Fruit fly (Drosophila melanogaster): ENCODE measurements around the gene CG13855.
A peak's percentile ranks its signal among the peaks of the same experiment; 100 is the strongest.

The CG13855 gene

DNA sequence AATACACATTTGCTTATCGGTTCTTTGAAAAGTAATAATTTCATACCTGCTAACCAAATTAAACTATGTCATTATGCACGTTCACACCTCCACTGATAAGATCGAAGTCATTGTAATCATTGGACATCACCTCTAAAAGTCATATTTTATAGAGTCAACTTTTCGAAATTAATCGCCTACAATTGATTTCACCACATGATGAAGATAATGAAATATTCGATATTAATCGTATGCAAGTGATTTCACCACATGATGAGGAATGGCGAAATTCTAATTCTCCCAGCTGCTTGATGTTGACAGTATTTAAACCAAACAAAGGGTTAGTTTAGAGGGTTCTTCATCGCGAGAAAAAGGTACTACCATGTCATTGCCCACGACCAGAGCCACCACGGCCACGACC is 30.1 kb upstream of the CG13855 start, which contains the start of gene CG18596:
Gene CG18596, plus strand, starts transcription at position 250 of the 400 bp plus-strand sequence.
- TF ChIP-seq D1 (tag; optimal IDR thresholded peaks at IDR 0.05) (no peak), CG8159 (tag; optimal IDR thresholded peaks at IDR 0.05) (no peak), CG32121 (GFP tag; IDR thresholded peaks at IDR 0.05) (no peak), CG8301 (tag; optimal IDR thresholded peaks at IDR 0.05) (no peak), CG4496 (GFP tag; IDR thresholded peaks at IDR 0.05) (no peak), CG15710 (tag; optimal IDR thresholded peaks at IDR 0.05) (no peak), CG10348 (GFP tag; IDR thresholded peaks at IDR 0.05) (no peak), CG13204 (GFP tag; optimal IDR thresholded peaks at IDR 0.05) (no peak), Snoo (tag; optimal IDR thresholded peaks at IDR 0.05) (no peak), EcR (GFP tag; optimal IDR thresholded peaks at IDR 0.05) (no peak), CG17806 (tag; optimal IDR thresholded peaks at IDR 0.05) (no peak), fd96Ca (GFP tag; IDR thresholded peaks at IDR 0.05) (no peak), rn (GFP tag; IDR thresholded peaks at IDR 0.05) (no peak), CG9948 (tag; optimal IDR thresholded peaks at IDR 0.05) (no peak), Pif1A (GFP tag; optimal IDR thresholded peaks at IDR 0.05) (no peak), CG34367 (tag; optimal IDR thresholded peaks at IDR 0.05) (no peak), gl (tag; optimal IDR thresholded peaks at IDR 0.05) (no peak), Pif1B (GFP tag; optimal IDR thresholded peaks at IDR 0.05) (no peak)

DNA sequence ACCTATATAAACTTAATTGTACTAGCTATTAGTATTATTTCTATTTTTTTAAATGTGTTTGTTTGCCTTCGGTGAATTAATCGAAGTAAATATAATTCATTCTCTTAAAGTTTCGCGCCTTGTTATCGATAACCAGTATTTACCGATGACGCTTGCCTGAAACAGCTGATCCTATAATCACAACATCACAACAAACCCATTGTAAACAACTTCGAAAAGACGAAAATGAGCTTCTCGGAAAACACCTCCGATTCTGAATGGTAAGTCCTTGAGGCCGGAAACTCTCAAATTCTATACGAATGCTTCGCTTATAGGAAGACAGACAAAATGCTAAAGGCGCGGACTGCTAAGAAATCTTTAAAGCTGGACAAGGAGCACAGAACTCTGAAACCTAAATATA is 25.8 kb upstream of the CG13855 start, which contains the start of gene CG34149:
Gene CG34149, plus strand, starts transcription at position 187 of the 400 bp plus-strand sequence.
- TF ChIP-seq Ets98B (GFP tag; IDR thresholded peaks at IDR 0.05) = no peak
- TF ChIP-seq EcR (GFP tag; optimal IDR thresholded peaks at IDR 0.05) = no peak
- TF ChIP-seq Pif1B (GFP tag; optimal IDR thresholded peaks at IDR 0.05) = no peak
- no peak for TF ChIP-seq gl (tag; optimal IDR thresholded peaks at IDR 0.05)
- TF ChIP-seq rn (GFP tag; IDR thresholded peaks at IDR 0.05) = no peak
- TF ChIP-seq CG10348 (GFP tag; IDR thresholded peaks at IDR 0.05) = no peak
- TF ChIP-seq fd96Ca (GFP tag; IDR thresholded peaks at IDR 0.05) = no peak
- no peak for TF ChIP-seq CG12605 (GFP tag; IDR thresholded peaks at IDR 0.05)

DNA sequence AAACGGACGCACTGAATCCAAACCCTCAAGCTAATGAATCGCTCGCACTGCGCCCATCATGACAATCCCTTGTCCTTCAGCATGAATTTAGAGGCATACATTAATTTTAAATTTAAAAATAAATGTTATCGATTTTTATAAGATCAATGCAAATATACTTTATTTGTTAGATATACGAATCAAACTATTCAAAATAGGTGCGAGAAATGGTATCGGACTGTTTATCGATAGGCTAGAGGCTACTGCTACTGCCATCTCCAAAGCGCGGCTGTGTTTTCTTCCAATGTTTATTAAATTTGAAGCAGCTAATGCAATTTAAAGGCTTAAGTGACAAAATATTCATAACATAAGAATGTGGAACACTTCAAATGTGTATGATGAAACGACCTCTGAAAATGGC is 24.7 kb upstream of the CG13855 start, which contains the start of gene CG43342:
Gene CG43342, plus strand, starts transcription at position 264 of the 400 bp plus-strand sequence.
- no peak for TF ChIP-seq EcR (GFP tag; optimal IDR thresholded peaks at IDR 0.05)
- TF ChIP-seq CG9948 (tag; optimal IDR thresholded peaks at IDR 0.05) = no peak
- no peak for TF ChIP-seq CG34367 (tag; optimal IDR thresholded peaks at IDR 0.05)
- no peak for TF ChIP-seq CG8159 (tag; optimal IDR thresholded peaks at IDR 0.05)
- no peak for TF ChIP-seq D1 (tag; optimal IDR thresholded peaks at IDR 0.05)
- TF ChIP-seq CG13204 (GFP tag; optimal IDR thresholded peaks at IDR 0.05) = no peak
- no peak for TF ChIP-seq Snoo (tag; optimal IDR thresholded peaks at IDR 0.05)
- no peak for TF ChIP-seq CG32121 (GFP tag; IDR thresholded peaks at IDR 0.05)
- TF ChIP-seq CG8301 (tag; optimal IDR thresholded peaks at IDR 0.05) = no peak
- TF ChIP-seq CG12605 (GFP tag; IDR thresholded peaks at IDR 0.05) = no peak
- TF ChIP-seq CG17806 (tag; optimal IDR thresholded peaks at IDR 0.05) = no peak
- no peak for TF ChIP-seq gl (tag; optimal IDR thresholded peaks at IDR 0.05)
- TF ChIP-seq Ets98B (GFP tag; IDR thresholded peaks at IDR 0.05) = no peak
- no peak for TF ChIP-seq CG4496 (GFP tag; IDR thresholded peaks at IDR 0.05)
- TF ChIP-seq rn (GFP tag; IDR thresholded peaks at IDR 0.05) = no peak
- TF ChIP-seq fd96Ca (GFP tag; IDR thresholded peaks at IDR 0.05) = no peak
- TF ChIP-seq CG10348 (GFP tag; IDR thresholded peaks at IDR 0.05) = no peak
- TF ChIP-seq Pif1B (GFP tag; optimal IDR thresholded peaks at IDR 0.05) = no peak

DNA sequence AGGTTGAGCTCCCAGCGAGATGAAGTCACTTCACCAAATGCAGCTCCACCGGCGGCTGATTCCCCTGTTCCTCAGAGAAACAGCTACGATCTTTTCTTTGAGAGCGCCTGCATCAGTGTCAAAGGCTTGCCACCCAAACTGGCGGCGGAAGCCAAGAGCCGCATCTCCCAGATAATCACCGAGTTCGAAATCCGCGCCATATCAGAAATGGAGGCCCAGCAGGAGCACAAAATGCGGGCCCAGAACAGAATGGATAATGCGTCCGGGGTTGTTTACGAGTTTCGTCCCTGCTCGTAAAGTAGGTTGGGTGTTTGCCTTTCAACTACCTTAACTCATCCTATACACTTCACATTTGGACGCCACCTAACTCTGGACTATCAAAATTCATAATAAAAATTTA is 24.0 kb upstream of the CG13855 start, which contains the start of gene Gpdh3:
Gene Gpdh3, plus strand, starts transcription at position 301 of the 400 bp plus-strand sequence.
- TF ChIP-seq Ets98B (GFP tag; IDR thresholded peaks at IDR 0.05) (no peak), gl (tag; optimal IDR thresholded peaks at IDR 0.05) (no peak), CG17806 (tag; optimal IDR thresholded peaks at IDR 0.05) (no peak), CG15710 (tag; optimal IDR thresholded peaks at IDR 0.05) (no peak), Pif1B (GFP tag; optimal IDR thresholded peaks at IDR 0.05) (no peak), CG9948 (tag; optimal IDR thresholded peaks at IDR 0.05) (no peak), rn (GFP tag; IDR thresholded peaks at IDR 0.05) (no peak), CG8301 (tag; optimal IDR thresholded peaks at IDR 0.05) (no peak), CG4496 (GFP tag; IDR thresholded peaks at IDR 0.05) (no peak), CG32121 (GFP tag; IDR thresholded peaks at IDR 0.05) (no peak), CG8159 (tag; optimal IDR thresholded peaks at IDR 0.05) (no peak), fd96Ca (GFP tag; IDR thresholded peaks at IDR 0.05) (no peak)

DNA sequence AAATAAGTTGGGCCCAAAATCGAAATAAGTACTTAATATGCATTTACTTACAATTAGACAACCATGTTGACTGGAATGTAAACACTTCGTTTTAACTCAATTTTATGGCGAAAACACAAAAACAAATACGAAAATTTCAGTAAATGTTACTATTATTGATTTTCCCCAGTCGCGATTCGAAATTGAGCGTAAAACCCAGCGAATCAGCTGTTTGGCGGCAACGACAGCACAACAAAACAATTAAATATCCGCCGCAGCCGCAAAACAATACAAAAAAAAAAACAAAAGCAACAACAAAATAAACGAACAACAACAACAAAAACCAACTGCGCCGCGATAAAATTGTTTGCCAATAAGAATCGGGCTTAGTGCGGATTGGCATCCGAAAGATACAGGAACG is 16.1 kb upstream of the CG13855 start, which contains the start of the genes CAH8 and CG7059:
Gene CAH8, minus strand, starts transcription at position 101 of the 400 bp plus-strand sequence.
Gene CG7059, plus strand, starts transcription at position 167 of the 400 bp plus-strand sequence.
- no peak for TF ChIP-seq rn (GFP tag; IDR thresholded peaks at IDR 0.05)
- no peak for TF ChIP-seq CG14655 (GFP tag; optimal IDR thresholded peaks at IDR 0.05)
- TF ChIP-seq CG17806 (tag; optimal IDR thresholded peaks at IDR 0.05) = no peak
- TF ChIP-seq CG8159 (tag; optimal IDR thresholded peaks at IDR 0.05) = no peak
- TF ChIP-seq CG32121 (GFP tag; IDR thresholded peaks at IDR 0.05) = no peak
- TF ChIP-seq EcR (GFP tag; optimal IDR thresholded peaks at IDR 0.05) = no peak
- TF ChIP-seq CG12605 (GFP tag; IDR thresholded peaks at IDR 0.05) = 0 out of 2 replicates have a peak, but pooled peaks have one; percentile 11

DNA sequence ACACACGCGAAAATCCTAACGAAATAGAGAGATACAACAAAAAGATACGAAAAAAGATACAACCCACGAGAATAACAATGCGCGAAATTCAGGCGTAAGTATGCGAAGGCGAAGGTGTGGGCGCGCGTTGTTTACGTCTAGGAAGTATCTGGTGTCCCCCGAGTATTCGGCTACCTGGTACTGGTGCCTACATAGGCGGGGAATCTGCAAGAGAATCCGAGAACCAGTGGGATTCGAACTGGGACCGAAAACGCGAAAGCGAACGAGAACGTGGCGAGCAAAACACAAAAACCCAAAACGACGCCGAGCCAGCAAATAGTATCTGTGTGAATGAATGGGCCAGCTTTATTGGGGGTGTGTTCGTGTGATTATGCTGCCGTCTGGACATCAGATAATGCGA is 15.6 kb upstream of the CG13855 start:
- no peak for TF ChIP-seq EcR (GFP tag; optimal IDR thresholded peaks at IDR 0.05)
- no peak for TF ChIP-seq CG34367 (tag; optimal IDR thresholded peaks at IDR 0.05)
- no peak for TF ChIP-seq CG4496 (GFP tag; IDR thresholded peaks at IDR 0.05)
- TF ChIP-seq Pif1A (GFP tag; optimal IDR thresholded peaks at IDR 0.05) = no peak
- TF ChIP-seq CG13204 (GFP tag; optimal IDR thresholded peaks at IDR 0.05) = no peak
